Fruit fly (Drosophila melanogaster): ENCODE data around the gene ntc.
A peak's percentile ranks its signal among the peaks of the same experiment; 100 is the strongest.

Gene ntc

dm6 chr3L:3806330-3806729 is at the start of gene ntc, which contains the start of the genes CG32264 and IntS10 (continued):
- TF ChIP-seq Neu2 (GFP tag; optimal IDR thresholded peaks at IDR 0.05; ENCODE audit: borderline replicate concordance) (no peak), abd-A (tag; optimal IDR thresholded peaks at IDR 0.05) (no peak), gfzf (GFP tag; optimal IDR thresholded peaks at IDR 0.05) (peak; percentile 22), nerfin-2 (GFP tag; IDR thresholded peaks at IDR 0.05; ENCODE audit: partially characterized antibody) (no peak), Drgx (GFP tag; IDR thresholded peaks at IDR 0.05) (no peak), Ets65A (GFP tag) (peak; percentile 97), CG6254 (GFP tag; optimal IDR thresholded peaks at IDR 0.05) (peak; percentile 7), CG14014 (GFP tag; IDR thresholded peaks at IDR 0.05) (peak; percentile 67), crp (GFP tag; optimal IDR thresholded peaks at IDR 0.05) (peak; percentile 48 to 93), CG1603 (tag; optimal IDR thresholded peaks at IDR 0.05) (peak; percentile 36), Mrtf (GFP tag; IDR thresholded peaks at IDR 0.05) (0 out of 3 replicates have a peak, but pooled peaks have one; percentile 29), CG17912 (GFP tag; optimal IDR thresholded peaks at IDR 0.05) (peak; percentile 10), ash1 (GFP tag; optimal IDR thresholded peaks at IDR 0.05) (no peak), fd3F (GFP tag; optimal IDR thresholded peaks at IDR 0.05) (peak; percentile 59), lola (GFP tag; optimal IDR thresholded peaks at IDR 0.05) (peak in 1 of 3 experiments; percentile 58), Antp (GFP tag; optimal IDR thresholded peaks at IDR 0.05) (peak; percentile 71), Jarid2 (GFP tag; optimal IDR thresholded peaks at IDR 0.05) (no peak), CG11456 (GFP tag; IDR thresholded peaks at IDR 0.05) (peak; percentile 53; the same call in 1 of the 3 replicates), CG31441 (GFP tag; IDR thresholded peaks at IDR 0.05) (no peak), MBD-R2 (GFP tag; IDR thresholded peaks at IDR 0.05) (peak; percentile 80), sob (GFP tag; IDR thresholded peaks at IDR 0.05) (peak; percentile 77), CG8089 (GFP tag; optimal IDR thresholded peaks at IDR 0.05) (peak; percentile 57), Sox100B (GFP tag; optimal IDR thresholded peaks at IDR 0.05) (peak; percentile 53), CG1792 (GFP tag; optimal IDR thresholded peaks at IDR 0.05) (peak; percentile 23), chn (GFP tag; optimal IDR thresholded peaks at IDR 0.05) (peak; percentile 84), Atf3 (GFP tag; optimal IDR thresholded peaks at IDR 0.05) (peak; percentile 59), Rfx (GFP tag; IDR thresholded peaks at IDR 0.05) (peak; percentile 73), CG31388 (GFP tag; optimal IDR thresholded peaks at IDR 0.05) (peak; percentile 16), CG30403 (GFP tag; optimal IDR thresholded peaks at IDR 0.05) (peak; percentile 86), eve (GFP tag; optimal IDR thresholded peaks at IDR 0.05) (no peak), sna (GFP tag; IDR thresholded peaks at IDR 0.05; ENCODE audit: partially characterized antibody) (peak; percentile 69), Mes4 (GFP tag; optimal IDR thresholded peaks at IDR 0.05) (peak; percentile 49), Bdp1 (GFP tag; optimal IDR thresholded peaks at IDR 0.05) (peak; percentile 53), Nf-YB (GFP tag; optimal IDR thresholded peaks at IDR 0.05) (peak; percentile 30), Opbp (GFP tag; IDR thresholded peaks at IDR 0.05; ENCODE audit: partially characterized antibody) (no peak), Meics (GFP tag; optimal IDR thresholded peaks at IDR 0.05) (peak; percentile 66), Dek (tag; optimal IDR thresholded peaks at IDR 0.05) (peak; percentile 66), toy (GFP tag; IDR thresholded peaks at IDR 0.05) (no peak), HHEX (GFP tag; optimal IDR thresholded peaks at IDR 0.05) (peak; percentile 48), CHES-1-like (GFP tag; optimal IDR thresholded peaks at IDR 0.05) (peak; percentile 91), CG6654 (GFP tag; optimal IDR thresholded peaks at IDR 0.05) (no peak), CG9817 (tag; optimal IDR thresholded peaks at IDR 0.05) (peak; percentile 83), Hand (GFP tag; optimal IDR thresholded peaks at IDR 0.05) (no peak), Mad (GFP tag; optimal IDR thresholded peaks at IDR 0.05) (peak; percentile 77), nerfin-1 (tag; optimal IDR thresholded peaks at IDR 0.05) (peak; percentile 57), CG15514 (GFP tag; optimal IDR thresholded peaks at IDR 0.05) (peak; percentile 78), CG6813 (GFP tag; optimal IDR thresholded peaks at IDR 0.05) (no peak), CG16813 (GFP tag; IDR thresholded peaks at IDR 0.05; ENCODE audit: partially characterized antibody) (peak; percentile 42; the same call in 2 of the 3 replicates), unc-4 (GFP tag; IDR thresholded peaks at IDR 0.05; ENCODE audit: partially characterized antibody) (peak; percentile 60)
